Worm (Caenorhabditis elegans) whole organism, L4/young adult: ENCODE measurements around the gene ZC395.4.

ENCODE experiments used
- W03F9.2 ChIP-seq: fragments of 150-350 bp; optimal IDR thresholded peaks from 2 replicates; lab custom pipeline; 2014; ENCODE audit warnings: missing biosample characterization, missing genetic modification characterization
- dao-5 ChIP-seq: sonication (generic microtip); optimal IDR thresholded peaks from 2 replicates; lab custom pipeline; 2016; ENCODE audit warnings: missing genotype, missing genetic modification characterization, moderate library complexity, missing compliant biosample characterization
- him-1 ChIP-seq: sonication (generic microtip); optimal IDR thresholded peaks from 2 replicates; lab custom pipeline; 2016; ENCODE audit warnings: missing genotype, missing genetic modification reagents, missing genetic modification characterization, missing compliant biosample characterization

The ZC395.4 gene

ce11 chrIII:5269814-5270213, at the start of gene ZC395.4:
Gene ZC395.4, plus strand, starts transcription at chrIII:5270114.
- TF ChIP-seq him-1 (tag; lab: Kevin White, UChicago): no peak
- TF ChIP-seq dao-5: no peak
- TF ChIP-seq W03F9.2 (tag; lab: Kevin White, UChicago): no peak

ce11 chrIII:5221820-5222219, 48.1 kb upstream of the ZC395.4 start:
- TF ChIP-seq dao-5 (no peak), W03F9.2 (tag; lab: Kevin White, UChicago) (no peak), him-1 (tag; lab: Kevin White, UChicago) (no peak)

DNA sequence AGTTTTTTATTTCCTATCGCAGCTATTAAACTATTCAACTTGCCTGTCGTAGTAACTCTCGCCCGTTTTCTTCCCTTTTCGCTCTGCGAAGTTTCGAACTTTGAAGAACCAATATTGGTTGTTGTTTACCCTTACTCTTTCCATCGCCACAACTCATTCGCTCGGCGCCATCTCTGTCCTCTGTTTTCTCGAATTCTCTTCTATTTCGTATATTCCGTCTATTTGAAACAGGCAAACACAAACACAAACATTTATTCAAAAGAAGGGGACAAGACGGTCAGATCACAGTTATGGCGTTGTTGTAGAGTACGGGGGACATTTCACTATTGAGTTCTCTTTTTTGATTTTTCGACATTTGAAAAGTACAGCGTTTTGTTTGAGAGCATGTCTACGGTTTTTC, 47.1 kb upstream of the ZC395.4 start:
- TF ChIP-seq W03F9.2 (tag; lab: Kevin White, UChicago) (no peak), dao-5 (no peak), him-1 (tag; lab: Kevin White, UChicago) (no peak)

DNA sequence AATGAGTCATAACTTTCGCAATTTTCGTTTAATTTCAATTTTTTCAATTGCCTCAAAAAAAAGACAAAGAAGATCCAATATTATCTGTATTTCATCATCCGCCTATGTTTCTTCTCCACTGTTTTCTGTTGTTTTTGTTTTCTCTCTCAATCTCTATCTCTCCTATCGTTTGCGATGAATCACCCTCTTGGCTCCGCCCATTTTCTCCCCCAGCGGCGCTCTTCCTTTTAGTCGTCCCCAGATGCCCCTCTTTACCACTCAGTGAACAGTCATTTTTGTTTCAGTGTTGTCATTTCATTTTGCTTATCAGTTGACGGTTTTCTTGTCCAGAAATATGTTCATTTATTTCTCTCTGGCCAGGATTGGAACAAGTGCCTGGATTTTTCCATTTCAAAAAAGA, 45.0 kb upstream of the ZC395.4 start:
- no peak for TF ChIP-seq dao-5
- TF ChIP-seq him-1 (tag; lab: Kevin White, UChicago): no peak
- TF ChIP-seq W03F9.2 (tag; lab: Kevin White, UChicago): no peak

ce11 chrIII:5225321-5225720, 44.6 kb upstream of the ZC395.4 start, which contains the start of gene nex-1:
Gene nex-1, plus strand, starts transcription at chrIII:5225621.
- TF ChIP-seq W03F9.2 (tag; lab: Kevin White, UChicago) (peak; percentile 17), him-1 (tag; lab: Kevin White, UChicago) (no peak), dao-5 (no peak)

ce11 chrIII:5227831-5228467, 42.0 kb upstream of the ZC395.4 start, which contains the start of the genes C34E10.12, C34E10.10 and atp-2:
Gene C34E10.12, minus strand, starts transcription at chrIII:5227881.
Gene C34E10.10, minus strand, starts transcription at chrIII:5227884.
Gene atp-2, plus strand, starts transcription at chrIII:5228417.
- peak; percentile 7 for TF ChIP-seq him-1 (tag; lab: Kevin White, UChicago)
- peak; percentile 89 for TF ChIP-seq W03F9.2 (tag; lab: Kevin White, UChicago)
- no peak for TF ChIP-seq dao-5

DNA sequence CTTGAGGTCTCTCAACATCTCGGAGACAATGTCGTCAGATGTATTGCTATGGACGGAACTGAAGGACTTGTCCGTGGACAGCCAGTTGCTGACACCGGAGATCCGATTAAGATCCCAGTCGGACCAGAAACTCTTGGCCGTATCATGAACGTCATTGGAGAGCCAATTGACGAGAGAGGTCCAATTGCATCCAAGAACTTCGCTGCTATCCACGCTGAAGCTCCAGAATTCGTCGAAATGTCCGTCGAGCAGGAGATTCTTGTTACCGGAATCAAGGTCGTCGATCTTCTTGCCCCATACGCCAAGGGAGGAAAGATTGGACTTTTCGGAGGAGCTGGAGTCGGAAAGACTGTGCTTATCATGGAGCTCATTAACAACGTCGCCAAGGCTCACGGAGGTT, 41.1 kb upstream of the ZC395.4 start:
- TF ChIP-seq him-1 (tag; lab: Kevin White, UChicago) (no peak), dao-5 (no peak), W03F9.2 (tag; lab: Kevin White, UChicago) (no peak)

DNA sequence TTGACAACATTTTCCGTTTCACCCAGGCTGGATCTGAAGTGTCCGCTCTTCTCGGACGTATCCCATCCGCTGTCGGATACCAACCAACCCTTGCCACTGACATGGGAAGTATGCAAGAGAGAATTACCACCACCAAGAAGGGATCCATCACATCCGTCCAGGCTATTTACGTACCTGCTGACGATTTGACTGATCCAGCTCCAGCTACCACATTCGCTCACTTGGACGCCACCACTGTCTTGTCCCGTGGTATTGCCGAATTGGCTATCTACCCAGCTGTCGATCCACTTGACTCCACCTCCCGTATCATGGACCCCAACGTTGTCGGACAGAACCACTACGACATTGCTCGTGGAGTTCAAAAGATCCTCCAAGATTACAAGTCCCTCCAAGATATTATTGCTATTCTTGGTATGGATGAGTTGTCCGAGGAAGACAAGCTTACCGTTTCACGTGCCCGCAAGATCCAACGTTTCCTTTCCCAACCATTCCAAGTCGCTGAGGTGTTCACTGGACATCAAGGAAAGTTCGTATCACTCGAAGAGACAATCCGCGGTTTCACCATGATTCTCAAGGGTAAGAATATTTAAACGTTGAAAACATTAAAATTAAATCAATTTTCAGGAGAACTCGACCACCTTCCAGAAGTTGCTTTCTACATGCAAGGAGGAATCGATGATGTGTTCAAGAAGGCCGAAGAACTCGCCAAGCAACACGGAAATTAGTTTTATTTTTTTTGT, 40.2 kb upstream of the ZC395.4 start:
- TF ChIP-seq him-1 (tag; lab: Kevin White, UChicago): no peak
- TF ChIP-seq dao-5: no peak
- TF ChIP-seq W03F9.2 (tag; lab: Kevin White, UChicago): no peak

ce11 chrIII:5230415-5230814, 39.5 kb upstream of the ZC395.4 start, which contains the start of gene prmt-5:
Gene prmt-5, plus strand, starts transcription at chrIII:5230555.
- TF ChIP-seq dao-5 (no peak), W03F9.2 (tag; lab: Kevin White, UChicago) (no peak), him-1 (tag; lab: Kevin White, UChicago) (no peak)

DNA sequence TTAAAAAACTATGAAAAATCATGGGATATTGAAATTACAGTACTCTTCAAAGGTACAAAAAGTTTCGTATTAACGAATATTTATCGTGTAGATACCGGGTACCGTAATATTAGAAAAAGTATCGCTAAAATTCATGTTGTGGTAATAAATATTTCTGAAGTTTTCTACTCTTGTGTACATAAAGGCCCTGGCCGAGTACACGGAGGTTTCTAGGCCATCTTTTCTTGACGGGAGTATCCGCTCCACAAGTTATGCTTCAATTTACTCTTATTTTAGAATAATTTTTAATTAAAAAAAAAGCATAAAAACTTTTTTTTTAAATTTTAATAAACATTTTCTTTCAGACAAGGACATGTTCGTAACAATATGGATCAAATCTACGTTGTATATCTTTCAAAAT, 36.8 kb upstream of the ZC395.4 start:
- no peak for TF ChIP-seq him-1 (tag; lab: Kevin White, UChicago)
- no peak for TF ChIP-seq W03F9.2 (tag; lab: Kevin White, UChicago)
- no peak for TF ChIP-seq dao-5

ce11 chrIII:5234312-5234711, 35.6 kb upstream of the ZC395.4 start, which contains the start of gene mrps-26:
Gene mrps-26, plus strand, starts transcription at chrIII:5234612.
- TF ChIP-seq W03F9.2 (tag; lab: Kevin White, UChicago): no peak
- no peak for TF ChIP-seq him-1 (tag; lab: Kevin White, UChicago)
- TF ChIP-seq dao-5: no peak

DNA sequence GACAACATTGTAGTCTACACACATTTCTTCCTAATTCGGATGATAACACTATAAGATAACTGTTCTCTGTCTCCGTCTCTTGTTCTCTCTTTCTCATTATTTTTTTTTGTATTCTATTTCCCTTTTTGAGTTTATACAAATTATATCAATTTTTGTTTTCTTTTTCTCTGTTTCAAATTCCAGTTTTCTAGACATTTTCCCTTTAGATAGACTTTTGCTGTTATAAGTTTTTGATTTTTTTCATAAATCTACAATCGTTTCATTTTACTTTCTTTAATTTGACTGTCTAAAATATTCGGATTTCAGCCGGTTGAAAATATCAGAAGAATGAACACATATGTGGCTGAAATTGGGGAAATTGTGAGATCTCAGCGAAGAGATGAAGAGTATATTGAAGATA, 33.8 kb upstream of the ZC395.4 start, which contains the start of gene prx-10:
Gene prx-10, plus strand, starts transcription at position 301 of the 400 bp plus-strand sequence.
- TF ChIP-seq him-1 (tag; lab: Kevin White, UChicago) (no peak), W03F9.2 (tag; lab: Kevin White, UChicago) (no peak)

- TF ChIP-seq W03F9.2 (tag; lab: Kevin White, UChicago) (no peak), dao-5 (no peak), him-1 (tag; lab: Kevin White, UChicago) (no peak)
Measured at ce11 chrIII:5241854-5242253, 28.1 kb upstream of the ZC395.4 start.

DNA sequence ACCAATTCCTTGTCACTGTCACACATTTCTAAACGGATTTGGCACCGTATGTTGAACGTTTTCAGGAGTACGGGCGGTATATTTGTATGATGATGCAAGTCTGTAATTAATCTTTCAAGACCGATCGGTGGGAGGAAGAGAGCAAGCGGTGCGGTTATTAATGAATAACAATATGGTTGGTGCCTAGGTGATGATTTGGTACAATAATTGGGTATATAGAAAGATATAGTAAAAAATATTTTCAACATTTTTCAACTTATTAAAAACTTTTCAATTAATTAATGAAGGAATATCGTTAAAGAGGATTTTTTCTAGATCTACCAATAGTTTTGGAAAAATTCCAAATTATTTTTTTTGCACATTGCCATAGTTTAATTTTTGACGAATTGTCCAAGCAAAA, 25.4 kb upstream of the ZC395.4 start, which contains the start of gene cnd-1:
Gene cnd-1, minus strand, starts transcription at position 101 of the 400 bp plus-strand sequence.
- TF ChIP-seq dao-5: no peak
- no peak for TF ChIP-seq W03F9.2 (tag; lab: Kevin White, UChicago)
- TF ChIP-seq him-1 (tag; lab: Kevin White, UChicago): no peak
